Fruit fly (Drosophila melanogaster) whole organism, adult: ENCODE data around the gene CG10029.

Experiments used
- CG14711 ChIP-seq: fragments of 200-800 bp; sonication (Bioruptor generic); optimal IDR thresholded peaks from 2 replicates; lab custom pipeline; 2018; ENCODE audit warnings: missing biosample characterization, mild to moderate bottlenecking, missing genetic modification characterization, moderate library complexity
- CG1620 ChIP-seq: fragments of 200-800 bp; sonication (Bioruptor generic); optimal IDR thresholded peaks from 2 replicates; lab custom pipeline; 2016; ENCODE audit warnings: missing biosample characterization, missing genetic modification characterization
- CG33017 ChIP-seq: fragments of 200-800 bp; sonication (Bioruptor generic); optimal IDR thresholded peaks from 2 replicates; lab custom pipeline; 2018; ENCODE audit warnings: missing biosample characterization, mild to moderate bottlenecking, missing genetic modification characterization, moderate library complexity
- Crg-1 ChIP-seq: fragments of 200-800 bp; sonication (Bioruptor generic); optimal IDR thresholded peaks from 2 replicates; lab custom pipeline; 2016; ENCODE audit warnings: missing biosample characterization, missing genetic modification characterization
- ovo ChIP-seq: fragments of 200-800 bp; sonication (Bioruptor generic); optimal IDR thresholded peaks from 2 replicates; lab custom pipeline; 2016; ENCODE audit warnings: missing biosample characterization, missing genetic modification characterization
- pad ChIP-seq: fragments of 200-800 bp; sonication (Bioruptor generic); optimal IDR thresholded peaks from 3 replicates; lab custom pipeline; 2017; ENCODE audit warnings: missing biosample characterization, missing genetic modification characterization, mild to moderate bottlenecking, moderate library complexity, missing genetic modification reagents

DNA sequence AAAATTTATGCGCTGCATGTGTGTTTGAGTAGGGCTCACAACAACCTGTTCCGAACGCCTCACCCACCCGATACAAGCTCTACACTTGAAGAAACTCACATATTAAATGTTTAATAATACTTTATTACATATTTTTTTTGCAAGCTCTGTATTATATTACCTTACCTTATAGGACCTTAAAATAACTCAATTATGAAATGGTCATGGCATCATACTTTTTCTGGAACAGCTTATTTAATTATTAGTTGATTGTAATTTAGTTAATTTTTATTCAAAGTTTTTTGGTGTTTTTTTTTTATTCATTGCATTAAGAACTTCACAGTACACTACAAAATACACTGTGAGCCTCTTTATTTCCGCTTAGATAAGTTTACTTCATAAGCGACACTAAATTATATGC lies 19.4 kb upstream of the CG10029 start:
- TF ChIP-seq ovo (GFP tag; lab: Kevin White, UChicago), result no peak
- no peak for TF ChIP-seq CG33017 (tag; lab: Kevin White, UChicago)
- TF ChIP-seq Crg-1 (GFP tag; lab: Kevin White, UChicago), result no peak
- TF ChIP-seq CG14711, result no peak
- TF ChIP-seq pad (GFP tag; lab: Kevin White, UChicago), result no peak
- TF ChIP-seq CG1620 (GFP tag; lab: Kevin White, UChicago), result no peak
